Fruit fly (Drosophila melanogaster): ENCODE results near the gene CG14907.

Gene CG14907

dm6 chr3R:16673184-16673583 is 21.1 kb upstream of the CG14907 start (continued):
- TF ChIP-seq Blimp-1 (GFP tag; optimal IDR thresholded peaks at IDR 0.05): no peak
- no peak for TF ChIP-seq kay (GFP tag; optimal IDR thresholded peaks at IDR 0.05)
- TF ChIP-seq CG6854 (GFP tag; optimal IDR thresholded peaks at IDR 0.05): no peak
- no peak for TF ChIP-seq nom (GFP tag; optimal IDR thresholded peaks at IDR 0.05)
- peak; percentile 20 for TF ChIP-seq nmo (GFP tag; optimal IDR thresholded peaks at IDR 0.05)
- no peak for TF ChIP-seq HHEX (GFP tag; optimal IDR thresholded peaks at IDR 0.05)
- no peak for TF ChIP-seq gro (GFP tag; optimal IDR thresholded peaks at IDR 0.05)
- 0 out of 2 replicates have a peak, but pooled peaks have one; percentile 18 for TF ChIP-seq lmd (GFP tag; IDR thresholded peaks at IDR 0.05)
- TF ChIP-seq CG2889 (GFP tag; IDR thresholded peaks at IDR 0.05): 0 out of 3 replicates have a peak, but pooled peaks have one; percentile 34
- no peak for TF ChIP-seq jing (GFP tag; optimal IDR thresholded peaks at IDR 0.05)
- TF ChIP-seq br (optimal IDR thresholded peaks at IDR 0.05): no peak
- TF ChIP-seq Optix (GFP tag; IDR thresholded peaks at IDR 0.05): peak; percentile 13; the same call in 1 of the 3 replicates
- TF ChIP-seq CG8281 (tag; optimal IDR thresholded peaks at IDR 0.05): no peak
- TF ChIP-seq Fer1 (GFP tag; optimal IDR thresholded peaks at IDR 0.05): no peak
- TF ChIP-seq fd96Cb (tag; optimal IDR thresholded peaks at IDR 0.05): peak; percentile 5
- TF ChIP-seq CG4617 (GFP tag; optimal IDR thresholded peaks at IDR 0.05; ENCODE audit: borderline replicate concordance): no peak
- no peak for TF ChIP-seq lov (optimal IDR thresholded peaks at IDR 0.05)
- TF ChIP-seq lov (GFP tag; IDR thresholded peaks at IDR 0.05): no peak
- TF ChIP-seq CG15696 (tag; optimal IDR thresholded peaks at IDR 0.05): no peak
- no peak for TF ChIP-seq CG14965 (GFP tag; optimal IDR thresholded peaks at IDR 0.05; ENCODE audit: borderline replicate concordance)
- no peak for TF ChIP-seq CG6272 (GFP tag; IDR thresholded peaks at IDR 0.05)
- TF ChIP-seq CG9437 (GFP tag; optimal IDR thresholded peaks at IDR 0.05): no peak
- peak; percentile 71; the same call in 1 of the 2 replicates for TF ChIP-seq CG8765 (GFP tag; IDR thresholded peaks at IDR 0.05)
- TF ChIP-seq CG10321 (GFP tag; IDR thresholded peaks at IDR 0.05): no peak
- no peak for TF ChIP-seq ftz-f1 (GFP tag; optimal IDR thresholded peaks at IDR 0.05)
- TF ChIP-seq CG17568 (GFP tag; optimal IDR thresholded peaks at IDR 0.05): no peak
- no peak for TF ChIP-seq CG3726 (GFP tag; IDR thresholded peaks at IDR 0.05)
- no peak for TF ChIP-seq Scr (GFP tag; IDR thresholded peaks at IDR 0.05; ENCODE audit: partially characterized antibody)
- no peak for TF ChIP-seq CG2120 (GFP tag; optimal IDR thresholded peaks at IDR 0.05)
- no peak for TF ChIP-seq Nf-YB (GFP tag; optimal IDR thresholded peaks at IDR 0.05)
- no peak for TF ChIP-seq crol (GFP tag; IDR thresholded peaks at IDR 0.05)
- no peak for TF ChIP-seq fd3F (GFP tag; optimal IDR thresholded peaks at IDR 0.05)
- no peak for TF ChIP-seq tup (GFP tag; optimal IDR thresholded peaks at IDR 0.05)
- no peak for TF ChIP-seq pan (optimal IDR thresholded peaks at IDR 0.05)
- peak in 1 of 2 experiments; percentile 6 for TF ChIP-seq pan (GFP tag; optimal IDR thresholded peaks at IDR 0.05 in 1 of 2, IDR thresholded peaks at IDR 0.05 in 1 of 2)
- no peak for TF ChIP-seq CG14860 (GFP tag; IDR thresholded peaks at IDR 0.05; ENCODE audit: partially characterized antibody)
- TF ChIP-seq CG10979 (tag; optimal IDR thresholded peaks at IDR 0.05): peak; percentile 33
- TF ChIP-seq zfh1 (GFP tag; IDR thresholded peaks at IDR 0.05): peak; percentile 45; the same call in 1 of the 3 replicates
- TF ChIP-seq pnt (GFP tag; optimal IDR thresholded peaks at IDR 0.05): no peak
- TF ChIP-seq NFAT (GFP tag; IDR thresholded peaks at IDR 0.05): no peak
- peak; percentile 29 for TF ChIP-seq CG18262 (tag; optimal IDR thresholded peaks at IDR 0.05)
- no peak for TF ChIP-seq gsb-n (tag; optimal IDR thresholded peaks at IDR 0.05)
- TF ChIP-seq CG8388 (GFP tag; optimal IDR thresholded peaks at IDR 0.05): no peak
- no peak for TF ChIP-seq CG18476 (GFP tag; optimal IDR thresholded peaks at IDR 0.05)
- TF ChIP-seq MBD-R2 (GFP tag; IDR thresholded peaks at IDR 0.05): no peak
- no peak for TF ChIP-seq aop (GFP tag; IDR thresholded peaks at IDR 0.05)
- peak; percentile 31 for TF ChIP-seq CG12391 (tag; optimal IDR thresholded peaks at IDR 0.05)
- TF ChIP-seq zen (tag; optimal IDR thresholded peaks at IDR 0.05): peak; percentile 58
- peak; percentile 49 for TF ChIP-seq dmrt11E (tag; optimal IDR thresholded peaks at IDR 0.05)
- TF ChIP-seq ken (GFP tag; IDR thresholded peaks at IDR 0.05): no peak
- TF ChIP-seq CG31365 (tag; optimal IDR thresholded peaks at IDR 0.05): no peak

Data from whole organism, embryonic.